Worm (Caenorhabditis elegans) whole organism, L3 larva: ENCODE data around the gene ZC155.4.

Experiments
- ZK546.5 ChIP-seq: sonication (generic microtip); optimal IDR thresholded peaks from 2 replicates; lab custom pipeline; 2017; ENCODE audit warnings: missing biosample characterization, missing genetic modification characterization
- aly-2 ChIP-seq: fragments of 150-350 bp; optimal IDR thresholded peaks from 2 replicates; lab custom pipeline; 2014; ENCODE audit warnings: missing biosample characterization, missing genetic modification characterization
- ceh-16 ChIP-seq: sonication (generic microtip); optimal IDR thresholded peaks from 2 replicates; lab custom pipeline; 2017; ENCODE audit warnings: missing biosample characterization, missing genetic modification characterization
- ceh-82 ChIP-seq: fragments of 150-350 bp; optimal IDR thresholded peaks from 2 replicates; lab custom pipeline; 2014; ENCODE audit warnings: missing biosample characterization, missing genetic modification characterization
- ceh-9 ChIP-seq: sonication (generic microtip); optimal IDR thresholded peaks from 2 replicates; lab custom pipeline; 2018; ENCODE audit warnings: missing biosample characterization, missing genetic modification characterization
- daf-12 ChIP-seq: fragments of 150-350 bp; optimal IDR thresholded peaks from 2 replicates; lab custom pipeline; 2014; ENCODE audit warnings: missing biosample characterization, missing genetic modification reagents, missing genetic modification characterization
- egl-27 ChIP-seq: sonication (generic microtip); optimal IDR thresholded peaks from 4 replicates; lab custom pipeline; 2017; ENCODE audit warnings: missing biosample characterization, missing genetic modification reagents, missing genetic modification characterization
- elt-1 ChIP-seq: fragments of 150-350 bp; optimal IDR thresholded peaks from 2 replicates; lab custom pipeline; 2014; ENCODE audit warnings: missing biosample characterization, missing genetic modification characterization
- elt-2 ChIP-seq: sonication (generic microtip); optimal IDR thresholded peaks from 2 replicates; lab custom pipeline; 2016; ENCODE audit warnings: missing genetic modification reagents, mild to moderate bottlenecking, missing genetic modification characterization, missing compliant biosample characterization
- fkh-2 ChIP-seq: fragments of 150-350 bp; optimal IDR thresholded peaks from 2 replicates; lab custom pipeline; 2014; ENCODE audit warnings: missing biosample characterization, missing genetic modification reagents, missing genetic modification characterization
- jun-1 ChIP-seq: fragments of 150-350 bp; optimal IDR thresholded peaks from 2 replicates; lab custom pipeline; 2014; ENCODE audit warnings: missing biosample characterization, missing genetic modification reagents, missing genetic modification characterization
- lin-15B ChIP-seq: fragments of 150-350 bp; optimal IDR thresholded peaks from 2 replicates; lab custom pipeline; 2014; ENCODE audit warnings: missing biosample characterization, missing genetic modification characterization
- lin-39 ChIP-seq: fragments of 150-350 bp; optimal IDR thresholded peaks from 2 replicates; lab custom pipeline; 2018; ENCODE audit warnings: missing biosample characterization, missing genetic modification reagents, missing genetic modification characterization
- lsy-12 ChIP-seq: sonication (generic microtip); optimal IDR thresholded peaks from 2 replicates; lab custom pipeline; 2016; ENCODE audit warnings: mild to moderate bottlenecking, missing genetic modification characterization, missing compliant biosample characterization
- mml-1 ChIP-seq: fragments of 150-350 bp; sonication (generic microtip); optimal IDR thresholded peaks from 3 replicates; lab custom pipeline; 2014; ENCODE audit warnings: missing biosample characterization, missing genetic modification characterization
- nfya-1 ChIP-seq: sonication (generic microtip); optimal IDR thresholded peaks from 2 replicates; lab custom pipeline; 2017; ENCODE audit warnings: missing genetic modification characterization, mild to moderate bottlenecking, missing compliant biosample characterization, antibody characterized with exemption, moderate library complexity; ENCODE audit not compliant: insufficient read depth
- nhr-11 ChIP-seq: fragments of 150-350 bp; optimal IDR thresholded peaks from 2 replicates; lab custom pipeline; 2014; ENCODE audit warnings: missing biosample characterization, missing genetic modification characterization
- nhr-12 ChIP-seq: fragments of 150-350 bp; optimal IDR thresholded peaks from 2 replicates; lab custom pipeline; 2014; ENCODE audit warnings: missing biosample characterization, missing genetic modification characterization
- nhr-23 ChIP-seq: fragments of 150-350 bp; optimal IDR thresholded peaks from 2 replicates; lab custom pipeline; 2014; ENCODE audit warnings: missing biosample characterization, missing genetic modification reagents, missing genetic modification characterization
- nhr-237 ChIP-seq: fragments of 150-350 bp; optimal IDR thresholded peaks from 2 replicates; lab custom pipeline; 2014; ENCODE audit warnings: missing biosample characterization, missing genetic modification characterization
- nhr-25 ChIP-seq: sonication (generic microtip); optimal IDR thresholded peaks from 2 replicates; lab custom pipeline; 2017; ENCODE audit warnings: missing biosample characterization, missing genetic modification characterization
- nhr-28 ChIP-seq: fragments of 150-350 bp; optimal IDR thresholded peaks from 2 replicates; lab custom pipeline; 2014; ENCODE audit warnings: missing biosample characterization, missing genetic modification characterization
- nhr-43 ChIP-seq: sonication (generic microtip); optimal IDR thresholded peaks from 2 replicates; lab custom pipeline; 2016; ENCODE audit warnings: mild to moderate bottlenecking, missing genetic modification characterization, missing compliant biosample characterization; ENCODE audit not compliant: poor library complexity, severe bottlenecking
- nhr-67 ChIP-seq: fragments of 150-350 bp; optimal IDR thresholded peaks from 2 replicates; lab custom pipeline; 2014; ENCODE audit warnings: missing biosample characterization, missing genetic modification characterization
- nhr-76 ChIP-seq: fragments of 150-350 bp; sonication (generic microtip); optimal IDR thresholded peaks from 5 replicates; lab custom pipeline; 2014; ENCODE audit warnings: missing biosample characterization, missing genetic modification characterization
- nhr-77 ChIP-seq: fragments of 150-350 bp; optimal IDR thresholded peaks from 2 replicates; lab custom pipeline; 2014; ENCODE audit warnings: missing biosample characterization, missing genetic modification characterization
- pha-4 ChIP-seq: fragments of 150-350 bp; optimal IDR thresholded peaks from 2 replicates; lab custom pipeline; 2014; ENCODE audit warnings: missing biosample characterization, missing genetic modification reagents, missing genetic modification characterization
- sea-2 ChIP-seq: fragments of 150-350 bp; sonication (generic microtip); optimal IDR thresholded peaks from 4 replicates; lab custom pipeline; 2014; ENCODE audit warnings: missing biosample characterization, missing genetic modification reagents, missing genetic modification characterization
- skn-1 ChIP-seq: fragments of 150-350 bp; optimal IDR thresholded peaks from 2 replicates; lab custom pipeline; 2014; ENCODE audit warnings: missing biosample characterization, missing genetic modification characterization
- snpc-4 ChIP-seq: fragments of 150-350 bp; optimal IDR thresholded peaks from 2 replicates; lab custom pipeline; 2014; ENCODE audit warnings: missing biosample characterization, missing genetic modification characterization
- tbx-2 ChIP-seq: sonication (generic microtip); optimal IDR thresholded peaks from 2 replicates; lab custom pipeline; 2016; ENCODE audit warnings: mild to moderate bottlenecking, missing genetic modification characterization, missing compliant biosample characterization
- zag-1 ChIP-seq: fragments of 150-350 bp; optimal IDR thresholded peaks from 2 replicates; lab custom pipeline; 2014; ENCODE audit warnings: missing biosample characterization, missing genetic modification characterization
- ztf-11 ChIP-seq: fragments of 150-350 bp; optimal IDR thresholded peaks from 2 replicates; lab custom pipeline; 2014; ENCODE audit warnings: missing biosample characterization, missing genetic modification characterization
- ztf-4 ChIP-seq: fragments of 150-350 bp; optimal IDR thresholded peaks from 2 replicates; lab custom pipeline; 2014; ENCODE audit warnings: missing biosample characterization, missing genetic modification characterization

ZC155.4 gene

DNA sequence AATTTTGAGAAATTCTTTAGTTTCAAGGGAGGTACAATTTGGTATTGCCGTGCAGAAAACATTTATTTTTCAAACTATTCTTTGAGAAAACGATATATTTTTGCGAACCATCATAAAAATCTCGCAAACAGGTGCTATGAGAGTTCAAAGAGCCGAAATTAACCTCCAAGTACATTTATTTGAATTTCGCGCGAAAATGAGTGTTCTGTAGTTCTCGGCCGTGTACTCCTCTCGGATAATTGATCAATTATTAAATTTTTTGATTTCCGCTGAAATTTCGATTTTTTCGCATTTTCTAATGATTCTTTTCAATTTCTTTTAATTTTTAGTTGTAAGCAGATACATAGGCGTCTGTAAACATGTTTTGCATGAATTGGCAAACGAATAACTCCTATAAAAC lies 25.1 kb downstream of the ZC155.4 start:
- TF ChIP-seq nhr-28 (tag; lab: Kevin White, UChicago) (no peak), nhr-43 (tag; lab: Kevin White, UChicago) (peak; percentile 41), pha-4 (tag; lab: Kevin White, UChicago) (peak; percentile 43), nfya-1 (tag; lab: Kevin White, UChicago) (peak; percentile 24), egl-27 (no peak), nhr-77 (tag; lab: Kevin White, UChicago) (no peak), jun-1 (tag; lab: Kevin White, UChicago) (no peak), nhr-23 (tag; lab: Kevin White, UChicago) (peak; percentile 44)

DNA sequence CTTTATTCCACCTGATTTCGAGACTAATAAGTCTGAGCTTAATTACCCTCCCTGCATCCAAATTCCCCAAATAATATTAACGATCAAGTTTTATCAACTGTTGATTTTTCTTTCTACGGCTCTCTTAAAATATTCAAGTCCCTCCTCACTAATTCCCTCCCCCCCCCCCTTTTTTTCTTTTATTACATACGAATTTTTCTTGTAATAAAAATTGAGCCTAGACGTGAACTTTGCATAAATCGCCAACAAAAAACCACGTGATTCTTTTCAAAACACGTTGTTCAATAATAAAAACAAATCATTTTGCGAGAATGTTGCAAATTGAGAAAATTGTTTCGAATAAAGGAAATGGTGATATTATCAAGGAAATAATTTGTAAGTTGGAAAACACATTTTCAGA lies 26.8 kb downstream of the ZC155.4 start, which contains the start of gene K10D2.8:
K10D2.8 (plus strand) TSS at position 301 of the 400 bp plus-strand sequence.
- TF ChIP-seq nhr-67 (tag; lab: Kevin White, UChicago) (no peak), nhr-11 (tag; lab: Kevin White, UChicago) (no peak), nhr-28 (tag; lab: Kevin White, UChicago) (no peak), ceh-82 (tag; lab: Kevin White, UChicago) (no peak), skn-1 (no peak), sea-2 (GFP tag; lab: Kevin White, UChicago) (no peak), tbx-2 (no peak)
- TF ChIP-seq, all 47 proteins: peak for 0

DNA sequence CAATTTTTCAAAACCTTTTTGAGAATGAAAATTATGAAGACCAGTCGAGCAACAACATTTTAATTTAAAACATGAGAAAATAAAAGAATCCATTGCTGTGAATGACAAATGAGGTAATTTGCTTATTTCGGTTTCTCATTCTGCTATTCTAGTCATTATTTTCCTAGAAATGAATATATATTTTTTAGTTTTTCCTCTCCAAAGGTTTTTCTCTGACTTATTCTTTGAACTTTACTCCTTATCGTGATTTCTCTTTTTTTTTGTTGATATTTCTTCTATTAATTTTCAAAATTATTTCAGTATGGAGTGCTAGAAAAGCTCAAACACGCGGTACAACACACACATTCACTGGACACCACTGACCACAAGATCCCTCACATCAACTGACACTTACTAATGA lies 29.7 kb downstream of the ZC155.4 start, which contains the start of gene pup-2:
pup-2 (plus strand) TSS at position 301 of the 400 bp plus-strand sequence.
- no peak for TF ChIP-seq nhr-237 (tag; lab: Kevin White, UChicago)

DNA sequence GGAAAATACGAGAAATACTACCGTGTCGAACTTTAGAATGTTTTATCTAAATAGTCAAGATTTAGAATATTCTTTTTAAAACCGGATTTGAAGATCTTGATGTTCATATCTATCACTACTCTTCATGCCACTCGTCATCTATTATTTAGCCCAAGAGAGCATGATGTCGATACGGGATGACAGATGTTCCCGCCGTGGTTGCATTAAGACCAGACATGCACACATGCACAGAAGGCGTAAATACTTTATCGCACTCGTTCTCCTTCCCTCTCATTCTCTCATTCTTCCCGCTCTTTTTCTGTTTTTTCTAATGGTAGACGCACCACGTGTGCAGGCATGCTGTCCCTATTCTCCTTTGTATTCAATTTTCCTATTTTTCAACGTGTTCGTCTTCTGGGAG lies 31.9 kb downstream of the ZC155.4 start:
- TF ChIP-seq zag-1 (tag; lab: Kevin White, UChicago) (no peak), nhr-76 (tag; lab: Kevin White, UChicago) (no peak), lin-39 (tag; lab: Kevin White, UChicago) (peak; percentile 43), fkh-2 (tag; lab: Kevin White, UChicago) (no peak), nhr-237 (tag; lab: Kevin White, UChicago) (no peak), nhr-25 (tag; lab: Kevin White, UChicago) (no peak)
- TF ChIP-seq, all 47 proteins: peak for 1

DNA sequence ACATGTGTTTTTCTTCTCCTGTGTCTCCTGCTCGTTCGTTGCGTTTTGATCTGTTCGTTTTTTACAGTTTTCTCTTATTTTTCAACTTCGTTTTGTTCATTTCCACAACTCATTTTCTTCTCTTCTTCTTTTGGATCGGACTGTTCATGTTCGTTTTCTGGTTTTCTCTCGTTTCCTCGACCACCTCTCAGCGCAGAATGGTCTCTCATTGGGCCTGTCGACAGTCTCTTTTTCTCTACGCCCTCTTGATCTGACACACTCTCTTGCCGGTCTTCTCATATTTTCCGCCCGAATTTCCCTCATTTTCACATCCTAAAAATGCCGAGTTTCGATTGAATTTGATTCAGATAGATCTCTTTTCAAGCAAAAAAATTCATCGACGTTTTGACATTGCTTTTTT lies 33.6 kb downstream of the ZC155.4 start:
- TF ChIP-seq nfya-1 (tag; lab: Kevin White, UChicago), result peak; percentile 30
- TF ChIP-seq sea-2 (GFP tag; lab: Kevin White, UChicago), result no peak
- no peak for TF ChIP-seq fkh-2 (tag; lab: Kevin White, UChicago)
- no peak for TF ChIP-seq ztf-4 (tag; lab: Kevin White, UChicago)

DNA sequence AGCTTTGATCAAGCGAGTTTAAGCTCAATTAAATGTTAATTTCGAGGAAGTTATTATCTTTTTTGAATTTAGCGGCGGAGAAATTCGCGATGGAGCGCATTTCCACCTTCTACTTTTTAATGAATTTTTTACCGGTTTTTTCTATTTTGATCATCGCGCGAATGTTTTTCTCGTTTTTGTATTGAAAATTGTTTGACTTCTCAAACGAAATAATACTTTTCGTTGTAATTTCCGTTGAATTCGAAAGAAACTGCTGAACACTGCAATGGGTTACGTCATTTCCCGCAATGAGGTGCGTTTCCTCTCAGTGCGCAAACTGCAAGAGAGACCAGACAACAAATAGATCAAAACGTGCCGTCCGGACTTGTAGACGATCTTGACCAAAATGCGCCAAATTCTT lies 34.1 kb downstream of the ZC155.4 start:
- TF ChIP-seq tbx-2, result no peak
- no peak for TF ChIP-seq nhr-43 (tag; lab: Kevin White, UChicago)
- TF ChIP-seq mml-1 (tag; lab: Kevin White, UChicago), result no peak
- TF ChIP-seq ztf-11 (tag; lab: Kevin White, UChicago), result no peak
- TF ChIP-seq snpc-4 (tag; lab: Kevin White, UChicago), result no peak
- TF ChIP-seq ZK546.5 (tag; lab: Kevin White, UChicago), result no peak
- TF ChIP-seq lsy-12 (tag; lab: Kevin White, UChicago), result no peak
- TF ChIP-seq lin-15B (tag; lab: Kevin White, UChicago), result no peak
- TF ChIP-seq nfya-1 (tag; lab: Kevin White, UChicago), result no peak
- TF ChIP-seq nhr-11 (tag; lab: Kevin White, UChicago), result no peak
- no peak for TF ChIP-seq elt-2 (tag; lab: Kevin White, UChicago)
- TF ChIP-seq ceh-9 (tag; lab: Kevin White, UChicago), result no peak
- TF ChIP-seq nhr-25 (tag; lab: Kevin White, UChicago), result no peak
- TF ChIP-seq daf-12, result no peak
- TF ChIP-seq nhr-12, result no peak
- no peak for TF ChIP-seq elt-1 (tag; lab: Kevin White, UChicago)
- TF ChIP-seq aly-2 (tag; lab: Kevin White, UChicago), result no peak
- no peak for TF ChIP-seq ceh-16 (tag; lab: Kevin White, UChicago)
- TF ChIP-seq ceh-82 (tag; lab: Kevin White, UChicago), result no peak
